Worm (Caenorhabditis elegans) whole organism, L2 larva: Measurements from ENCODE around the gene cyp-33D1.
A peak's percentile ranks its signal among the peaks of the same experiment; 100 is the strongest.

Source experiments
- F13H6.1 ChIP-seq: sonication (generic microtip); optimal IDR thresholded peaks from 2 replicates; lab custom pipeline; 2016; ENCODE audit warnings: missing genetic modification characterization, missing compliant biosample characterization
- R02D3.7 ChIP-seq: fragments of 150-350 bp; optimal IDR thresholded peaks from 2 replicates; lab custom pipeline; 2014; ENCODE audit warnings: missing biosample characterization, missing genetic modification characterization
- aly-2 ChIP-seq: fragments of 150-350 bp; optimal IDR thresholded peaks from 2 replicates; lab custom pipeline; 2014; ENCODE audit warnings: missing biosample characterization, missing genetic modification characterization
- blmp-1 ChIP-seq: sonication (generic microtip); optimal IDR thresholded peaks from 2 replicates; lab custom pipeline; 2017; ENCODE audit warnings: missing genetic modification characterization, mild to moderate bottlenecking, missing compliant biosample characterization, antibody characterized with exemption, moderate library complexity; ENCODE audit not compliant: insufficient read depth
- ceh-82 ChIP-seq: fragments of 150-350 bp; optimal IDR thresholded peaks from 2 replicates; lab custom pipeline; 2014; ENCODE audit warnings: missing biosample characterization, missing genetic modification characterization
- crh-2 ChIP-seq: sonication (generic microtip); optimal IDR thresholded peaks from 2 replicates; lab custom pipeline; 2017; ENCODE audit warnings: missing biosample characterization, missing genetic modification characterization
- dmd-4 ChIP-seq: sonication (generic microtip); optimal IDR thresholded peaks from 2 replicates; lab custom pipeline; 2017; ENCODE audit warnings: missing biosample characterization, missing genetic modification characterization
- egl-27 ChIP-seq: sonication (generic microtip); optimal IDR thresholded peaks from 3 replicates; lab custom pipeline; 2017; ENCODE audit warnings: missing biosample characterization, missing genetic modification reagents, missing genetic modification characterization
- elt-1 ChIP-seq: fragments of 150-350 bp; optimal IDR thresholded peaks from 2 replicates; lab custom pipeline; 2014; ENCODE audit warnings: missing biosample characterization, missing genetic modification characterization
- elt-3 ChIP-seq: sonication (generic microtip); optimal IDR thresholded peaks from 2 replicates; lab custom pipeline; 2017; ENCODE audit warnings: missing biosample characterization, missing genetic modification characterization
- fos-1 ChIP-seq: fragments of 150-350 bp; optimal IDR thresholded peaks from 2 replicates; lab custom pipeline; 2014; ENCODE audit warnings: missing biosample characterization, missing genetic modification characterization
- gmeb-1 ChIP-seq: fragments of 150-350 bp; optimal IDR thresholded peaks from 2 replicates; lab custom pipeline; 2014; ENCODE audit warnings: missing biosample characterization, missing genetic modification characterization
- lin-11 ChIP-seq: fragments of 150-350 bp; sonication (generic microtip); optimal IDR thresholded peaks from 2 replicates; lab custom pipeline; 2014; ENCODE audit warnings: missing biosample characterization, missing genetic modification characterization, inconsistent platforms, mixed read lengths
- lin-13 ChIP-seq: fragments of 150-350 bp; optimal IDR thresholded peaks from 2 replicates; lab custom pipeline; 2014; ENCODE audit warnings: missing biosample characterization, missing genetic modification reagents, missing genetic modification characterization
- lin-39 ChIP-seq: fragments of 150-350 bp; optimal IDR thresholded peaks from 2 replicates; lab custom pipeline; 2014; ENCODE audit warnings: missing biosample characterization, missing genetic modification reagents, missing genetic modification characterization
- mab-5 ChIP-seq: fragments of 150-350 bp; optimal IDR thresholded peaks from 2 replicates; lab custom pipeline; 2014; ENCODE audit warnings: missing biosample characterization, missing genetic modification characterization
- mbf-1 ChIP-seq: sonication (generic microtip); optimal IDR thresholded peaks from 2 replicates; lab custom pipeline; 2017; ENCODE audit warnings: missing biosample characterization, missing genetic modification characterization
- mdl-1 ChIP-seq, 2 experiments: fragments of 150-350 bp in 1 of 2; sonication (generic microtip) in 1 of 2; optimal IDR thresholded peaks; 2 replicates each; lab custom pipeline; 2017; ENCODE audit warnings: missing biosample characterization in 2 of 2, missing genetic modification characterization in 2 of 2
- nhr-10 ChIP-seq: sonication (generic microtip); optimal IDR thresholded peaks from 2 replicates; lab custom pipeline; 2017; ENCODE audit warnings: missing biosample characterization, missing genetic modification characterization
- nhr-11 ChIP-seq: fragments of 150-350 bp; optimal IDR thresholded peaks from 2 replicates; lab custom pipeline; 2014; ENCODE audit warnings: missing biosample characterization, missing genetic modification characterization
- nhr-129 ChIP-seq: fragments of 150-350 bp; optimal IDR thresholded peaks from 2 replicates; lab custom pipeline; 2014; ENCODE audit warnings: missing biosample characterization, missing genetic modification characterization
- nhr-25 ChIP-seq: fragments of 150-350 bp; sonication (generic microtip); optimal IDR thresholded peaks from 3 replicates; lab custom pipeline; 2014; ENCODE audit warnings: missing biosample characterization, missing genetic modification characterization
- nhr-6 ChIP-seq: fragments of 150-350 bp; optimal IDR thresholded peaks from 2 replicates; lab custom pipeline; 2014; ENCODE audit warnings: missing biosample characterization, missing genetic modification characterization
- nhr-77 ChIP-seq: fragments of 150-350 bp; optimal IDR thresholded peaks from 2 replicates; lab custom pipeline; 2014; ENCODE audit warnings: missing biosample characterization, missing genetic modification characterization
- peb-1 ChIP-seq: fragments of 150-350 bp; optimal IDR thresholded peaks from 2 replicates; lab custom pipeline; 2014; ENCODE audit warnings: missing biosample characterization, missing genetic modification characterization
- sem-4 ChIP-seq: fragments of 150-350 bp; optimal IDR thresholded peaks from 2 replicates; lab custom pipeline; 2014; ENCODE audit warnings: missing biosample characterization, missing genetic modification reagents, missing genetic modification characterization
- skn-1 ChIP-seq: sonication (generic microtip); optimal IDR thresholded peaks from 2 replicates; lab custom pipeline; 2017; ENCODE audit warnings: missing biosample characterization, missing genetic modification characterization
- unc-39 ChIP-seq: fragments of 150-350 bp; optimal IDR thresholded peaks from 2 replicates; lab custom pipeline; 2014; ENCODE audit warnings: missing biosample characterization, missing genetic modification characterization
- unc-55 ChIP-seq: fragments of 150-350 bp; sonication (generic microtip); optimal IDR thresholded peaks from 3 replicates; lab custom pipeline; 2014; ENCODE audit warnings: missing biosample characterization, missing genetic modification reagents, missing genetic modification characterization
- unc-62 ChIP-seq: fragments of 150-350 bp; optimal IDR thresholded peaks from 2 replicates; lab custom pipeline; 2014; ENCODE audit warnings: missing biosample characterization, missing genetic modification reagents, missing genetic modification characterization
- zag-1 ChIP-seq: fragments of 150-350 bp; optimal IDR thresholded peaks from 2 replicates; lab custom pipeline; 2014; ENCODE audit warnings: missing biosample characterization, missing genetic modification characterization
- ztf-1 ChIP-seq: fragments of 200-800 bp; sonication (Bioruptor generic); conservative IDR thresholded peaks from 2 replicates; pipeline ENCODE4 v1.3.6; 2022; ENCODE audit warnings: missing genetic modification characterization, missing compliant biosample characterization
- ztf-4 ChIP-seq: fragments of 150-350 bp; optimal IDR thresholded peaks from 2 replicates; lab custom pipeline; 2014; ENCODE audit warnings: missing biosample characterization, missing genetic modification characterization

cyp-33D1 gene

DNA sequence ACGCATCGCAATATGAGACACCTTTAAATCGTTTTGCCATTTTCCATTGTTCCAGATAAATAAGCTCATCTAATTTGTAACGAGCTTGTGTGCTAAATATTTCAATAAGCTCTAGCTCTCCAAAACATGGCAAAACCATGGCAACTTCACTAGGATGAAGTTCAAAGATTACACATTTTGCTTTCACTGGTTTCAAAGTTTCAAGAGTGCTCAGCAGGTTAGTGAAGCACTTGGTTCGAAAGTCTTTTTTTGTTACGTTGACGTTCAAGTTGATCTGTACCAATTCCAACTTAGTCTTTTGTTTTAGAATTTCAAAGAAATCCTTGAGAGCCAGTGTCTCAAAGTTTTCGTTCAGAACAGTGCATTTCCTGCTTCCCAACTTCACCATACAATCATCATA is 33.3 kb downstream of the cyp-33D1 start, which contains the start of gene fbxa-18:
TSS of gene fbxa-18 (plus strand) at position 301 of the 400 bp plus-strand sequence.
- TF ChIP-seq aly-2 (tag; lab: Kevin White, UChicago) (no peak), mdl-1 (tag; optimal IDR thresholded peaks at IDR 0.05; lab: Kevin White, UChicago) (no peak), nhr-11 (tag; lab: Kevin White, UChicago) (no peak), unc-62 (GFP tag; lab: Kevin White, UChicago) (no peak), gmeb-1 (tag; lab: Kevin White, UChicago) (no peak), blmp-1 (tag; lab: Kevin White, UChicago) (no peak), unc-39 (tag; lab: Kevin White, UChicago) (no peak), mbf-1 (tag; lab: Kevin White, UChicago) (no peak), skn-1 (tag; lab: Kevin White, UChicago) (no peak), ztf-1 (GFP tag; lab: Robert Waterston, UW) (no peak), peb-1 (tag; lab: Kevin White, UChicago) (no peak), crh-2 (tag; lab: Kevin White, UChicago) (no peak), nhr-129 (tag; lab: Kevin White, UChicago) (no peak), nhr-77 (no peak), zag-1 (tag; lab: Kevin White, UChicago) (no peak), elt-3 (tag; lab: Kevin White, UChicago) (no peak), lin-39 (tag; lab: Kevin White, UChicago) (no peak)

DNA sequence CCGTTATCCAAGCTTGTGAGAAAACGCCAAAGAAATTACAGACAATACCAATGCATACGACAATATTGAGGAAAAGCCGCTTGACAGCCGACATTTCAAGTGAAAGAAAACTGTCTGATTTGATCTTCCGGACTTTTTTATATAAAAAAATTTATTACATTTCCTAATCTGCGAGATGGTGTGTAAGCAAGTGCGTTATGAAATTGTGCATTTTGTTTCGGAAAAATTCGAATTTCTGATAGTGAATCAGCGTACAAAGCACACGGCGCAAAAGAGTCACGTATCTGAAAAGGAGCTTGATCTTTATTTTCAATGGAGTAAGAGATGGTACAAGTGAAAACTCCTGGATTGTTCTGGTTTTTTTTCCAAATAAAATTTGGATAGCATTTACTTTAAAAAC is 34.6 kb downstream of the cyp-33D1 start, which contains the start of gene clc-32:
TSS of gene clc-32 (minus strand) at position 101 of the 400 bp plus-strand sequence.
- TF ChIP-seq nhr-11 (tag; lab: Kevin White, UChicago), result no peak

- TF ChIP-seq blmp-1 (tag; lab: Kevin White, UChicago), result no peak
- no peak for TF ChIP-seq mab-5 (tag; lab: Kevin White, UChicago)
- no peak for TF ChIP-seq unc-55 (GFP tag; lab: Kevin White, UChicago)
- TF ChIP-seq lin-39 (tag; lab: Kevin White, UChicago), result no peak
- peak; percentile 31 for TF ChIP-seq fos-1 (tag; lab: Kevin White, UChicago)
Measured at ce11 chrV:16139529-16139928, 36.1 kb downstream of the cyp-33D1 start, which contains the start of gene clc-11. Gene clc-11, minus strand, starts transcription at chrV:16139629.

ce11 chrV:16137043-16137442 is 38.6 kb downstream of the cyp-33D1 start, which contains the start of gene F44G3.7:
Gene F44G3.7, minus strand, starts transcription at chrV:16137143.
- TF ChIP-seq zag-1 (tag; lab: Kevin White, UChicago) (no peak), sem-4 (tag; lab: Kevin White, UChicago) (no peak), mab-5 (tag; lab: Kevin White, UChicago) (no peak), ztf-4 (no peak), elt-1 (tag; lab: Kevin White, UChicago) (no peak), R02D3.7 (tag; lab: Kevin White, UChicago) (no peak), nhr-11 (tag; lab: Kevin White, UChicago) (no peak), peb-1 (tag; lab: Kevin White, UChicago) (no peak)

DNA sequence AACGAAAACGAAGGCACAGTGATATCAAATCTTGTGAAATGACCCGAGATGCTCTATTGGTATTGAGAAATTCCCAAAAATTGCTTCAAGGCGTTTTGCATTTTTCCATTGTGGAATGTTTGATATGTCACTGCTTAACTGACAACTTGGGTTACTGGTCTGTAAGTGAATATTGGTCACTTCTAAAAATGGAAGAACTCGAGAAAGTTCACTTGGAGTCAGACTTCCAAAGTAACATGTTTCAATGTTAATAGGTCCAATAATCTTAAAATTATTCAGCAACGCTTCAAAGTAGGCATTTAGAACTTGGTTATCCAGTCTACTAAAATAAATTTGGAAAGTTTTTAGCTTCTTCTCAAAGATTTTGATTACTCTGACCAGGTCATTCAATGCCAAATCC is 43.0 kb downstream of the cyp-33D1 start, which contains the start of gene fbxa-144:
TSS of gene fbxa-144 (minus strand) at position 101 of the 400 bp plus-strand sequence.
- TF ChIP-seq aly-2 (tag; lab: Kevin White, UChicago) (no peak), R02D3.7 (tag; lab: Kevin White, UChicago) (no peak), ceh-82 (tag; lab: Kevin White, UChicago) (no peak), lin-13 (no peak), ztf-1 (GFP tag; lab: Robert Waterston, UW) (no peak), egl-27 (no peak), mdl-1 (tag; optimal IDR thresholded peaks at IDR 0.05; lab: Kevin White, UChicago) (no peak), F13H6.1 (no peak)

ce11 chrV:16132215-16132614 is 43.4 kb downstream of the cyp-33D1 start:
- TF ChIP-seq lin-39 (tag; lab: Kevin White, UChicago) (no peak), nhr-25 (tag; lab: Kevin White, UChicago) (no peak), lin-11 (tag; lab: Kevin White, UChicago) (no peak), nhr-10 (tag; lab: Kevin White, UChicago) (no peak), dmd-4 (tag; lab: Kevin White, UChicago) (no peak), nhr-129 (tag; lab: Kevin White, UChicago) (peak; percentile 38), nhr-6 (tag; lab: Kevin White, UChicago) (no peak), nhr-11 (tag; lab: Kevin White, UChicago) (no peak)
- TF ChIP-seq, all 48 proteins: peak for 1
